Fruit fly (Drosophila melanogaster): ENCODE measurements around the gene RpS19b.

Gene RpS19b

dm6 chr3R:23942965-23943413 is 9.7 kb upstream of the RpS19b start, which contains the start of gene Gdh (continued):
- TF ChIP-seq CG13894 (tag; optimal IDR thresholded peaks at IDR 0.05) (peak; percentile 43), CG16779 (GFP tag; IDR thresholded peaks at IDR 0.05) (peak; percentile 35; the same call in 1 of the 2 replicates), Abd-B (GFP tag; optimal IDR thresholded peaks at IDR 0.05) (no peak), MTF-1 (GFP tag; optimal IDR thresholded peaks at IDR 0.05; ENCODE audit: borderline replicate concordance) (peak; percentile 49), CG7987 (GFP tag; optimal IDR thresholded peaks at IDR 0.05) (peak; percentile 58), CG7745 (tag; optimal IDR thresholded peaks at IDR 0.05) (no peak), zen2 (GFP tag; IDR thresholded peaks at IDR 0.05; ENCODE audit: partially characterized antibody) (peak; percentile 76; the same call in 2 of the 3 replicates), Dbx (GFP tag; IDR thresholded peaks at IDR 0.05) (peak; percentile 59; the same call in 2 of the 3 replicates), CG17802 (tag; optimal IDR thresholded peaks at IDR 0.05) (no peak), Fer2 (tag; optimal IDR thresholded peaks at IDR 0.05) (no peak), CG3995 (GFP tag; optimal IDR thresholded peaks at IDR 0.05) (peak; percentile 95), Lim3 (GFP tag; IDR thresholded peaks at IDR 0.05) (no peak), sim (GFP tag; IDR thresholded peaks at IDR 0.05) (peak; percentile 34; the same call in 1 of the 2 replicates), CG34422 (GFP tag; IDR thresholded peaks at IDR 0.05) (peak; percentile 75; the same call in 1 of the 3 replicates), Doc3 (GFP tag; IDR thresholded peaks at IDR 0.05; ENCODE audit: partially characterized antibody) (no peak), p53 (GFP tag; optimal IDR thresholded peaks at IDR 0.05) (peak; percentile 23), bbx (GFP tag; IDR thresholded peaks at IDR 0.05; ENCODE audit: partially characterized antibody) (0 out of 2 replicates have a peak, but pooled peaks have one; percentile 46), knrl (GFP tag; IDR thresholded peaks at IDR 0.05; ENCODE audit: partially characterized antibody) (0 out of 3 replicates have a peak, but pooled peaks have one; percentile 33), CG7963 (GFP tag; IDR thresholded peaks at IDR 0.05; ENCODE audit: partially characterized antibody) (no peak), Fer1 (GFP tag; optimal IDR thresholded peaks at IDR 0.05) (peak; percentile 69), Jarid2 (GFP tag; optimal IDR thresholded peaks at IDR 0.05) (peak; percentile 96), ato (GFP tag; IDR thresholded peaks at IDR 0.05; ENCODE audit: partially characterized antibody) (0 out of 2 replicates have a peak, but pooled peaks have one; percentile 7), hkb (optimal IDR thresholded peaks at IDR 0.05) (no peak), hkb (GFP tag; IDR thresholded peaks at IDR 0.05) (peak; percentile 55; the same call in 1 of the 2 replicates), grau (tag; optimal IDR thresholded peaks at IDR 0.05) (peak; percentile 12), BtbVII (GFP tag; optimal IDR thresholded peaks at IDR 0.05) (peak; percentile 21), CG8765 (GFP tag; IDR thresholded peaks at IDR 0.05) (no peak), CG2712 (tag; optimal IDR thresholded peaks at IDR 0.05) (peak; percentile 27), CG9727 (GFP tag; optimal IDR thresholded peaks at IDR 0.05) (peak; percentile 23), CG17328 (GFP tag; IDR thresholded peaks at IDR 0.05) (peak; percentile 32; the same call in 1 of the 2 replicates), bsh (GFP tag; optimal IDR thresholded peaks at IDR 0.05) (peak in 1 of 2 experiments; percentile 30), ci (GFP tag; IDR thresholded peaks at IDR 0.05) (peak; percentile 76), CG8281 (tag; optimal IDR thresholded peaks at IDR 0.05) (no peak), CG4328 (GFP tag; optimal IDR thresholded peaks at IDR 0.05) (peak; percentile 12), seq (GFP tag; IDR thresholded peaks at IDR 0.05) (peak; percentile 38; the same call in 1 of the 2 replicates), CG10209 (GFP tag; optimal IDR thresholded peaks at IDR 0.05) (no peak), D (optimal IDR thresholded peaks at IDR 0.05) (no peak), D (GFP tag; optimal IDR thresholded peaks at IDR 0.05) (no peak), CG6272 (GFP tag; IDR thresholded peaks at IDR 0.05) (0 out of 2 replicates have a peak, but pooled peaks have one; percentile 14), Chrac-16 (GFP tag; optimal IDR thresholded peaks at IDR 0.05) (no peak), CG12219 (GFP tag; optimal IDR thresholded peaks at IDR 0.05) (peak; percentile 30), CG16813 (GFP tag; IDR thresholded peaks at IDR 0.05; ENCODE audit: partially characterized antibody) (no peak), Scr (GFP tag; IDR thresholded peaks at IDR 0.05; ENCODE audit: partially characterized antibody) (peak; percentile 49), MESR4 (GFP tag; optimal IDR thresholded peaks at IDR 0.05) (peak; percentile 18), Opbp (GFP tag; IDR thresholded peaks at IDR 0.05; ENCODE audit: partially characterized antibody) (no peak), NFAT (GFP tag; IDR thresholded peaks at IDR 0.05) (peak; percentile 59), Hmr (GFP tag; optimal IDR thresholded peaks at IDR 0.05) (peak; percentile 9), CG8478 (optimal IDR thresholded peaks at IDR 0.05) (no peak), CG9215 (GFP tag; IDR thresholded peaks at IDR 0.05) (no peak)
